Fruit fly (Drosophila melanogaster): ENCODE results near the gene Arts.

The Arts gene

DNA sequence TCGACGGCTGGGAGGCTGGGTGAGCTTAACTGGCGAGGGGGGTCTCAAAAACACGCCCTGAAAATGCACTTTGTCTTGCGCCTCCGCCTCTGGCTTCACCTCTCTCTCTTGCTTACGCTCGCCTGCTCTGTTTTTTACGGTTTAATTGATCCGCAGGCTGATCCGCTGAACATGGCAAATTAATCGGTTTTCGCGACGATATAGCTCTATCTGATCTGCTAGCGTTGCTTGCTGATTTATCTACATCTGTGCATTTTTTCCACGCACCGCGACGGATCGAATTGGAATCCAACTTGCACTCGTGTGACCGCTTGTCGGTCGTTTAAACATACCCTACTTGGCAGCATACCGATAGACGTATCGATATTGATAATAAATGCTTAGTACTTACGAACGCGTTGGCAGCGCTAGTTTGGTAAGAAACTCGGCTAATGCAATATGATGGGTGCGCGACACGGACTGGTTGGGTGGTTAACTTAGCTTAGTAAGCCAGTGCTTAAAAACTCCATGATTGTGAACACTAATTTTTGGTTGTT is 45.0 kb downstream of the Arts start, which contains the start of gene Abl (continued):
- TF ChIP-seq Myb (GFP tag; optimal IDR thresholded peaks at IDR 0.05) = peak; percentile 97
- TF ChIP-seq Side (GFP tag; optimal IDR thresholded peaks at IDR 0.05) = peak; percentile 74
- peak; percentile 92 for TF ChIP-seq CG2120 (GFP tag; optimal IDR thresholded peaks at IDR 0.05)
- TF ChIP-seq CG10209 (GFP tag; optimal IDR thresholded peaks at IDR 0.05) = peak; percentile 69
- peak; percentile 87 for TF ChIP-seq CG12744 (GFP tag; optimal IDR thresholded peaks at IDR 0.05)
- peak; percentile 69 for TF ChIP-seq CG12299 (tag; optimal IDR thresholded peaks at IDR 0.05)
- TF ChIP-seq Ravus (GFP tag; IDR thresholded peaks at IDR 0.05) = no peak
- TF ChIP-seq pita (GFP tag; optimal IDR thresholded peaks at IDR 0.05) = peak; percentile 100
- TF ChIP-seq CG34376 (GFP tag; optimal IDR thresholded peaks at IDR 0.05) = peak; percentile 34
- peak; percentile 19; the same call in 2 of the 3 replicates for TF ChIP-seq croc (GFP tag; conservative IDR thresholded peaks at IDR 0.05)
- TF ChIP-seq Dll (GFP tag; IDR thresholded peaks at IDR 0.05; ENCODE audit: partially characterized antibody) = peak; percentile 81
- peak; percentile 46 for TF ChIP-seq exex (tag; optimal IDR thresholded peaks at IDR 0.05)
- no peak for TF ChIP-seq ara (GFP tag; IDR thresholded peaks at IDR 0.05)
- peak; percentile 91 for TF ChIP-seq sens (GFP tag)
- peak; percentile 88 for TF ChIP-seq CG13624 (GFP tag; optimal IDR thresholded peaks at IDR 0.05)
- no peak for TF ChIP-seq CG12236 (GFP tag; optimal IDR thresholded peaks at IDR 0.05)
- peak; percentile 100 for TF ChIP-seq pzg (GFP tag; optimal IDR thresholded peaks at IDR 0.05)
- no peak for TF ChIP-seq CG9437 (GFP tag; optimal IDR thresholded peaks at IDR 0.05)
- peak; percentile 86 for TF ChIP-seq unc-4 (GFP tag; IDR thresholded peaks at IDR 0.05; ENCODE audit: partially characterized antibody)
- TF ChIP-seq CG14050 (GFP tag; IDR thresholded peaks at IDR 0.05) = no peak
- peak; percentile 29 for TF ChIP-seq slou (GFP tag; optimal IDR thresholded peaks at IDR 0.05)
- TF ChIP-seq tin (GFP tag; optimal IDR thresholded peaks at IDR 0.05) = peak; percentile 62
- TF ChIP-seq al (GFP tag; IDR thresholded peaks at IDR 0.05) = peak; percentile 50
- TF ChIP-seq CG3847 (GFP tag; IDR thresholded peaks at IDR 0.05) = peak; percentile 93
- TF ChIP-seq schlank (tag; optimal IDR thresholded peaks at IDR 0.05) = no peak
- TF ChIP-seq CG13894 (tag; optimal IDR thresholded peaks at IDR 0.05) = peak; percentile 91
- TF ChIP-seq emc (GFP tag; optimal IDR thresholded peaks at IDR 0.05) = peak; percentile 58
- TF ChIP-seq CG12155 (GFP tag; optimal IDR thresholded peaks at IDR 0.05) = peak; percentile 78
- TF ChIP-seq CG31365 (tag; optimal IDR thresholded peaks at IDR 0.05) = no peak
- peak; percentile 82 for TF ChIP-seq CG9876 (GFP tag; optimal IDR thresholded peaks at IDR 0.05)
- peak; percentile 90 for TF ChIP-seq CG13287 (GFP tag; IDR thresholded peaks at IDR 0.05; ENCODE audit: partially characterized antibody)
- peak; percentile 92 for TF ChIP-seq E2f2 (GFP tag; IDR thresholded peaks at IDR 0.05)
- TF ChIP-seq insv (GFP tag; optimal IDR thresholded peaks at IDR 0.05) = peak; percentile 86 to 99
- TF ChIP-seq CoRest (tag; optimal IDR thresholded peaks at IDR 0.05) = peak; percentile 74
- TF ChIP-seq D (optimal IDR thresholded peaks at IDR 0.05) = peak; percentile 11
- TF ChIP-seq D (GFP tag; optimal IDR thresholded peaks at IDR 0.05) = no peak
- no peak for TF ChIP-seq Ssrp (tag; optimal IDR thresholded peaks at IDR 0.05)
- TF ChIP-seq CG4820 (GFP tag; optimal IDR thresholded peaks at IDR 0.05) = peak; percentile 31
- TF ChIP-seq chinmo (GFP tag; IDR thresholded peaks at IDR 0.05; ENCODE audit: partially characterized antibody) = peak; percentile 96
- peak; percentile 66 for TF ChIP-seq vvl (GFP tag; IDR thresholded peaks at IDR 0.05)
- TF ChIP-seq lbe (GFP tag; optimal IDR thresholded peaks at IDR 0.05) = peak; percentile 74
- TF ChIP-seq so (GFP tag; IDR thresholded peaks at IDR 0.05) = peak; percentile 46; the same call in 2 of the 3 replicates
- TF ChIP-seq kah (GFP tag; optimal IDR thresholded peaks at IDR 0.05) = no peak
- TF ChIP-seq Dbx (GFP tag; IDR thresholded peaks at IDR 0.05) = peak; percentile 84
- peak; percentile 76 for TF ChIP-seq fu2 (GFP tag; optimal IDR thresholded peaks at IDR 0.05)
- TF ChIP-seq CG10565 (GFP tag; optimal IDR thresholded peaks at IDR 0.05) = no peak
- TF ChIP-seq sna (GFP tag; IDR thresholded peaks at IDR 0.05; ENCODE audit: partially characterized antibody) = peak; percentile 72; the same call in 1 of the 2 replicates
- TF ChIP-seq grau (tag; optimal IDR thresholded peaks at IDR 0.05) = peak; percentile 56
- TF ChIP-seq CG15479 (GFP tag; optimal IDR thresholded peaks at IDR 0.05) = no peak
- no peak for TF ChIP-seq CG1024 (GFP tag; IDR thresholded peaks at IDR 0.05)
- 0 out of 2 replicates have a peak, but pooled peaks have one; percentile 20 for TF ChIP-seq CG14441 (GFP tag; IDR thresholded peaks at IDR 0.05)

Measured in whole organism, embryonic.